Fruit fly (Drosophila melanogaster) whole organism, embryonic: Measurements from ENCODE around the gene Oscillin.

ENCODE experiments used
- CG10274 ChIP-seq: fragments of 200-800 bp; sonication (Bioruptor generic); optimal IDR thresholded peaks from 3 replicates; lab custom pipeline; 2017; ENCODE audit warnings: missing biosample characterization, mild to moderate bottlenecking, missing genetic modification characterization
- CG11456 ChIP-seq: fragments of 200-800 bp; sonication (Bioruptor generic); IDR thresholded peaks from 3 replicates; pipeline ENCODE4 v1.3.6; 2022; ENCODE audit warnings: missing biosample characterization, missing genetic modification characterization
- CG11560 ChIP-seq: fragments of 200-800 bp; sonication (Bioruptor generic); IDR thresholded peaks from 3 replicates; pipeline ENCODE4 v1.3.6; 2022; ENCODE audit warnings: missing biosample characterization, missing genetic modification characterization
- CG11695 ChIP-seq: fragments of 200-800 bp; sonication (Bioruptor generic); IDR thresholded peaks from 3 replicates; pipeline ENCODE4 v1.3.6; 2022; ENCODE audit warnings: missing biosample characterization, missing genetic modification characterization
- CG1233 ChIP-seq: fragments of 200-800 bp; sonication (Bioruptor generic); optimal IDR thresholded peaks from 4 replicates; lab custom pipeline; 2018; ENCODE audit warnings: missing biosample characterization, mild to moderate bottlenecking, missing genetic modification characterization
- CG13296 ChIP-seq: fragments of 200-800 bp; sonication (Bioruptor generic); optimal IDR thresholded peaks from 3 replicates; lab custom pipeline; 2018; ENCODE audit warnings: missing biosample characterization, mild to moderate bottlenecking, missing genetic modification characterization
- CG15011 ChIP-seq: fragments of 200-800 bp; sonication (Bioruptor generic); optimal IDR thresholded peaks from 3 replicates; lab custom pipeline; 2018; ENCODE audit warnings: missing biosample characterization, mild to moderate bottlenecking, missing genetic modification characterization
- CG17912 ChIP-seq: fragments of 200-800 bp; sonication (Bioruptor generic); optimal IDR thresholded peaks from 2 replicates; lab custom pipeline; 2018; ENCODE audit warnings: missing biosample characterization, mild to moderate bottlenecking, missing genetic modification characterization
- CG1832 ChIP-seq: fragments of 200-800 bp; sonication (Bioruptor generic); optimal IDR thresholded peaks from 2 replicates; lab custom pipeline; 2017; ENCODE audit warnings: missing biosample characterization, mild to moderate bottlenecking, missing genetic modification characterization, inconsistent platforms
- CG18476 ChIP-seq: fragments of 200-800 bp; sonication (Bioruptor generic); optimal IDR thresholded peaks from 2 replicates; lab custom pipeline; 2016; ENCODE audit warnings: missing biosample characterization, mild to moderate bottlenecking, missing genetic modification characterization
- CG2116 ChIP-seq: fragments of 200-800 bp; sonication (Bioruptor generic); optimal IDR thresholded peaks from 3 replicates; lab custom pipeline; 2018; ENCODE audit warnings: missing biosample characterization, mild to moderate bottlenecking, missing genetic modification characterization
- CG31441 ChIP-seq: fragments of 200-800 bp; sonication (Bioruptor generic); IDR thresholded peaks from 2 replicates; pipeline ENCODE4 v1.3.6; 2022; ENCODE audit warnings: missing biosample characterization, missing genetic modification characterization
- CG3163 ChIP-seq: fragments of 200-800 bp; sonication (Bioruptor generic); optimal IDR thresholded peaks from 3 replicates; lab custom pipeline; 2016; ENCODE audit warnings: missing biosample characterization, missing genetic modification characterization
- CG33213 ChIP-seq: fragments of 200-800 bp; sonication (Bioruptor generic); optimal IDR thresholded peaks from 3 replicates; lab custom pipeline; 2016; ENCODE audit warnings: missing biosample characterization, missing genetic modification characterization
- CG5245 ChIP-seq: fragments of 200-800 bp; sonication (Bioruptor generic); optimal IDR thresholded peaks from 3 replicates; lab custom pipeline; 2016; ENCODE audit warnings: missing biosample characterization, missing genetic modification characterization
- CG6272 ChIP-seq: fragments of 200-800 bp; sonication (Bioruptor generic); IDR thresholded peaks from 2 replicates; pipeline ENCODE4 v1.3.6; 2022; ENCODE audit warnings: missing biosample characterization, missing genetic modification characterization
- CG6765 ChIP-seq: fragments of 200-800 bp; sonication (Bioruptor generic); optimal IDR thresholded peaks from 3 replicates; lab custom pipeline; 2017; ENCODE audit warnings: missing biosample characterization, mild to moderate bottlenecking, missing genetic modification characterization
- CG7745 ChIP-seq: fragments of 200-800 bp; sonication (Bioruptor generic); optimal IDR thresholded peaks from 2 replicates; lab custom pipeline; 2018; ENCODE audit warnings: missing biosample characterization, mild to moderate bottlenecking, missing genetic modification characterization, moderate library complexity
- CG7928 ChIP-seq: fragments of 200-800 bp; sonication (Bioruptor generic); optimal IDR thresholded peaks from 2 replicates; lab custom pipeline; 2017; ENCODE audit warnings: missing biosample characterization, mild to moderate bottlenecking, missing genetic modification characterization
- CG7987 ChIP-seq: fragments of 200-800 bp; sonication (Bioruptor generic); optimal IDR thresholded peaks from 2 replicates; lab custom pipeline; 2018; ENCODE audit warnings: missing biosample characterization, mild to moderate bottlenecking, missing genetic modification characterization, moderate library complexity
- CG9797 ChIP-seq: fragments of 200-800 bp; sonication (Bioruptor generic); optimal IDR thresholded peaks from 3 replicates; lab custom pipeline; 2018; ENCODE audit warnings: missing biosample characterization, mild to moderate bottlenecking, missing genetic modification characterization
- CkIIα-i1 ChIP-seq: fragments of 200-800 bp; sonication (Bioruptor generic); IDR thresholded peaks from 2 replicates; pipeline ENCODE4 v1.3.6; 2022; ENCODE audit warnings: missing biosample characterization, missing genetic modification characterization
- CrebB ChIP-seq: fragments of 200-800 bp; sonication (Bioruptor generic); optimal IDR thresholded peaks from 3 replicates; lab custom pipeline; 2018; ENCODE audit warnings: missing biosample characterization, mild to moderate bottlenecking, missing genetic modification characterization
- D19B ChIP-seq: fragments of 200-800 bp; sonication (Bioruptor generic); optimal IDR thresholded peaks from 2 replicates; lab custom pipeline; 2017; ENCODE audit warnings: missing biosample characterization, mild to moderate bottlenecking, missing genetic modification characterization
- Dad ChIP-seq: fragments of 200-800 bp; sonication (Bioruptor generic); optimal IDR thresholded peaks from 3 replicates; lab custom pipeline; 2016; ENCODE audit warnings: missing biosample characterization, missing genetic modification characterization
- H2.0 ChIP-seq: fragments of 200-800 bp; sonication (Bioruptor generic); IDR thresholded peaks from 2 replicates; pipeline ENCODE4 v1.3.6; 2022; ENCODE audit warnings: missing biosample characterization, missing genetic modification characterization
- HLH54F ChIP-seq: fragments of 200-800 bp; sonication (Bioruptor generic); optimal IDR thresholded peaks from 3 replicates; lab custom pipeline; 2016; ENCODE audit warnings: missing biosample characterization, missing genetic modification characterization
- Lim3 ChIP-seq: fragments of 200-800 bp; sonication (Bioruptor generic); IDR thresholded peaks from 2 replicates; pipeline ENCODE4 v1.3.6; 2022; ENCODE audit warnings: missing biosample characterization, missing genetic modification characterization
- MESR4 ChIP-seq: fragments of 200-800 bp; sonication (Bioruptor generic); optimal IDR thresholded peaks from 2 replicates; lab custom pipeline; 2018; ENCODE audit warnings: missing biosample characterization, mild to moderate bottlenecking, missing genetic modification characterization, moderate library complexity
- Mad ChIP-seq: fragments of 200-800 bp; sonication (Bioruptor generic); optimal IDR thresholded peaks from 2 replicates; lab custom pipeline; 2016; ENCODE audit warnings: missing biosample characterization, missing genetic modification characterization
- NfI ChIP-seq: fragments of 200-800 bp; sonication (Bioruptor generic); optimal IDR thresholded peaks from 3 replicates; lab custom pipeline; 2018; ENCODE audit warnings: missing biosample characterization, mild to moderate bottlenecking, missing genetic modification characterization, moderate library complexity
- Oaz ChIP-seq: fragments of 200-800 bp; sonication (Bioruptor generic); IDR thresholded peaks from 2 replicates; pipeline ENCODE4 v1.3.6; 2022; ENCODE audit warnings: missing biosample characterization, missing genetic modification characterization
- Oli ChIP-seq: fragments of 200-800 bp; sonication (Bioruptor generic); optimal IDR thresholded peaks from 2 replicates; lab custom pipeline; 2018; ENCODE audit warnings: missing biosample characterization, mild to moderate bottlenecking, missing genetic modification characterization, moderate library complexity
- Pdp1 ChIP-seq, 2 experiments: fragments of 200-800 bp; sonication (Bioruptor generic); optimal IDR thresholded peaks; 3 replicates each; lab custom pipeline; 2016; ENCODE audit warnings: missing biosample characterization in 2 of 2, missing genetic modification characterization in 2 of 2, mild to moderate bottlenecking in 1 of 2, moderate library complexity in 1 of 2
- Scr ChIP-seq: fragments of 200-800 bp; sonication (Bioruptor generic); IDR thresholded peaks from 2 replicates; pipeline ENCODE4 v1.3.6; 2022; ENCODE audit warnings: missing biosample characterization, missing genetic modification characterization; ENCODE audit not compliant: partially characterized antibody
- TFAM ChIP-seq: fragments of 200-800 bp; sonication (Bioruptor generic); optimal IDR thresholded peaks from 2 replicates; lab custom pipeline; 2017; ENCODE audit warnings: missing biosample characterization, missing genetic modification characterization, inconsistent platforms
- YL-1 ChIP-seq: fragments of 200-800 bp; sonication (Bioruptor generic); optimal IDR thresholded peaks from 3 replicates; lab custom pipeline; 2017; ENCODE audit warnings: missing biosample characterization, mild to moderate bottlenecking, missing genetic modification characterization
- ab ChIP-seq: fragments of 200-800 bp; sonication (Bioruptor generic); optimal IDR thresholded peaks from 2 replicates; lab custom pipeline; 2016; ENCODE audit warnings: missing biosample characterization, missing genetic modification characterization
- ato ChIP-seq: fragments of 200-800 bp; sonication (Bioruptor generic); IDR thresholded peaks from 2 replicates; pipeline ENCODE4 v1.3.6; 2022; ENCODE audit warnings: missing biosample characterization, missing genetic modification characterization; ENCODE audit not compliant: partially characterized antibody
- br ChIP-seq: fragments of >200 bp; optimal IDR thresholded peaks from 2 replicates; lab custom pipeline; 2017
- btn ChIP-seq: fragments of 200-800 bp; sonication (Bioruptor generic); optimal IDR thresholded peaks from 2 replicates; lab custom pipeline; 2016; ENCODE audit warnings: missing biosample characterization, missing genetic modification characterization
- emc ChIP-seq: fragments of 200-800 bp; sonication (Bioruptor generic); optimal IDR thresholded peaks from 2 replicates; lab custom pipeline; 2016; ENCODE audit warnings: missing biosample characterization, missing genetic modification characterization
- eyg ChIP-seq: fragments of 200-800 bp; sonication (Bioruptor generic); optimal IDR thresholded peaks from 3 replicates; lab custom pipeline; 2016; ENCODE audit warnings: missing biosample characterization, missing genetic modification characterization
- fd102C ChIP-seq: fragments of 200-800 bp; sonication (Bioruptor generic); optimal IDR thresholded peaks from 2 replicates; lab custom pipeline; 2018; ENCODE audit warnings: missing biosample characterization, mild to moderate bottlenecking, missing genetic modification characterization, moderate library complexity
- fd64A ChIP-seq: fragments of 200-800 bp; sonication (Bioruptor generic); optimal IDR thresholded peaks from 3 replicates; lab custom pipeline; 2018; ENCODE audit warnings: missing biosample characterization, mild to moderate bottlenecking, missing genetic modification characterization
- gsb-n ChIP-seq: fragments of 200-800 bp; sonication (Bioruptor generic); optimal IDR thresholded peaks from 3 replicates; lab custom pipeline; 2018; ENCODE audit warnings: missing biosample characterization, mild to moderate bottlenecking, missing genetic modification characterization
- pita ChIP-seq: fragments of 200-800 bp; sonication (Bioruptor generic); optimal IDR thresholded peaks from 2 replicates; lab custom pipeline; 2017; ENCODE audit warnings: missing biosample characterization, mild to moderate bottlenecking, missing genetic modification characterization
- slbo ChIP-seq: fragments of 200-800 bp; sonication (Bioruptor generic); IDR thresholded peaks from 2 replicates; pipeline ENCODE4 v1.3.6; 2022; ENCODE audit warnings: missing biosample characterization, missing genetic modification characterization
- tll ChIP-seq, 2 experiments: fragments of 200-800 bp in 1 of 2; fragments of >200 bp in 1 of 2; sonication (Bioruptor generic) in 1 of 2; optimal IDR thresholded peaks; 2 replicates each; lab custom pipeline; 2017 to 2019; ENCODE audit warnings: missing biosample characterization in 2 of 2, missing genetic modification characterization in 2 of 2, mild to moderate bottlenecking in 1 of 2, moderate library complexity in 1 of 2
- twi ChIP-seq: fragments of 200-800 bp; optimal IDR thresholded peaks from 2 replicates; lab custom pipeline; 2019; ENCODE audit warnings: missing biosample characterization, mild to moderate bottlenecking, missing genetic modification characterization, moderate library complexity

Gene Oscillin

dm6 chr2L:5523848-5524473 lies 22.9 kb upstream of the Oscillin start, which contains the start of the genes Vps52 and Elp4 (continued):
- TF ChIP-seq gsb-n (tag; lab: Kevin White, UChicago) (peak; percentile 66), CG17912 (peak; percentile 5), D19B (GFP tag; lab: Kevin White, UChicago) (no peak), CrebB (tag; lab: Kevin White, UChicago) (no peak), CG2116 (GFP tag; lab: Kevin White, UChicago) (peak; percentile 86), CG1832 (no peak), CG11456 (GFP tag; lab: Robert Waterston, UW) (peak; percentile 74; the same call in 2 of the 3 replicates), H2.0 (GFP tag; lab: Robert Waterston, UW) (peak; percentile 53), CG7987 (peak; percentile 33), NfI (GFP tag; lab: Kevin White, UChicago) (peak; percentile 64), ab (GFP tag; lab: Kevin White, UChicago) (no peak), CG3163 (GFP tag; lab: Kevin White, UChicago) (no peak), tll (GFP tag; optimal IDR thresholded peaks at IDR 0.05; lab: Kevin White, UChicago) (no peak), CG6272 (0 out of 2 replicates have a peak, but pooled peaks have one; percentile 20), Scr (GFP tag; lab: Robert Waterston, UW) (peak; percentile 77), Oaz (no peak), CG9797 (GFP tag; lab: Kevin White, UChicago) (peak; percentile 16), fd102C (GFP tag; lab: Kevin White, UChicago) (no peak), CG15011 (GFP tag; lab: Kevin White, UChicago) (no peak), MESR4 (peak; percentile 24), CG11695 (peak; percentile 68; the same call in 2 of the 3 replicates), TFAM (GFP tag; lab: Kevin White, UChicago) (no peak), CG6765 (GFP tag; lab: Kevin White, UChicago) (peak; percentile 51), fd64A (GFP tag; lab: Kevin White, UChicago) (no peak), twi (tag; lab: Kevin White, UChicago) (peak; percentile 64), Dad (GFP tag; lab: Kevin White, UChicago) (peak; percentile 10), CG1233 (peak; percentile 75), CG10274 (GFP tag; lab: Kevin White, UChicago) (peak; percentile 12), CG31441 (GFP tag; lab: Robert Waterston, UW) (no peak; the same call in 1 of the 2 replicates), ato (peak; percentile 37; the same call in 1 of the 2 replicates), Lim3 (no peak), Mad (GFP tag; lab: Kevin White, UChicago) (peak; percentile 12), btn (GFP tag; lab: Kevin White, UChicago) (no peak), br (lab: Kevin White, UChicago) (no peak), CG33213 (GFP tag; lab: Kevin White, UChicago) (peak; percentile 16), CG5245 (peak; percentile 48), Pdp1 (GFP tag; optimal IDR thresholded peaks at IDR 0.05; lab: Kevin White, UChicago) (peak; percentile 52 to 68), pita (GFP tag; lab: Kevin White, UChicago) (no peak), YL-1 (GFP tag; lab: Kevin White, UChicago) (peak; percentile 20), CG13296 (GFP tag; lab: Kevin White, UChicago) (peak; percentile 79), CG7745 (tag; lab: Kevin White, UChicago) (no peak), CkIIα-i1 (no peak), eyg (GFP tag; lab: Kevin White, UChicago) (no peak), Oli (tag; lab: Kevin White, UChicago) (peak; percentile 70), slbo (GFP tag; lab: Robert Waterston, UW) (peak; percentile 74), CG18476 (no peak), emc (GFP tag; lab: Kevin White, UChicago) (no peak), HLH54F (GFP tag; lab: Kevin White, UChicago) (peak; percentile 47), CG7928 (GFP tag; lab: Kevin White, UChicago) (no peak), CG11560 (0 out of 3 replicates have a peak, but pooled peaks have one; percentile 30)
